Fruit fly (Drosophila melanogaster) S2 (cell line): ENCODE measurements around the gene asf1.

Source experiments
- CG8478 ChIP-seq: fragments of >200 bp; optimal IDR thresholded peaks from 2 replicates; lab custom pipeline; 2018
- CTCF ChIP-seq, 2 experiments: fragments of >200 bp; optimal IDR thresholded peaks; 2 replicates each; lab custom pipeline; 2018

DNA sequence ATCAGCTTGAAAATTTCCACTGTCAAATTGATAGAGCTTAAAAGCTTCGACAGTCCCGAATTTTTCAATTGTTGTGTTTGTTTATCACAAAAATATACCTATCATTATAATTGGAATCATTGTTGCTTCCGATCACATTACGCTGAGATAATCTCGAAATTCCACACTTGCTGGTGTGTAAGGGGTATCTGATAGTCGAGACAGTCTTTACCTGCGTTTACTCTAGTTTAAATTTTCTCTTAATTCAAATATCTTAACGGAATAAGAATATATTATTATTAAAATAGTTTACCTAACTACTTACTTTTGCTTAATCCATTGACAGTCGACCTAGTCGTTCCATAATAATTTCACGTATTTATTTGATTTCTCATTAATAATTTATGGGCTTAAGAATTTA is 31.4 kb downstream of the asf1 start:
- TF ChIP-seq CTCF (optimal IDR thresholded peaks at IDR 0.05; lab: Kevin White, UChicago) (no peak), CG8478 (lab: Kevin White, UChicago) (no peak)
